Fruit fly (Drosophila melanogaster) whole organism, wandering third instar larva: ENCODE measurements around the gene RpL34a.

Experiments used
- CG9705 ChIP-seq: fragments of 200-800 bp; sonication (Bioruptor generic); optimal IDR thresholded peaks from 2 replicates; lab custom pipeline; 2018; ENCODE audit warnings: missing biosample characterization, mild to moderate bottlenecking, missing genetic modification characterization
- Dfd ChIP-seq: fragments of >200 bp; optimal IDR thresholded peaks from 2 replicates; lab custom pipeline; 2017; ENCODE audit warnings: missing biosample characterization, missing genetic modification characterization
- GATAd ChIP-seq: sonication (Bioruptor generic); optimal IDR thresholded peaks from 2 replicates; lab custom pipeline; 2016; ENCODE audit warnings: missing biosample characterization, missing genetic modification characterization
- br ChIP-seq: fragments of 200-800 bp; sonication (Bioruptor generic); optimal IDR thresholded peaks from 2 replicates; lab custom pipeline; 2016; ENCODE audit warnings: missing biosample characterization, missing genetic modification characterization

DNA sequence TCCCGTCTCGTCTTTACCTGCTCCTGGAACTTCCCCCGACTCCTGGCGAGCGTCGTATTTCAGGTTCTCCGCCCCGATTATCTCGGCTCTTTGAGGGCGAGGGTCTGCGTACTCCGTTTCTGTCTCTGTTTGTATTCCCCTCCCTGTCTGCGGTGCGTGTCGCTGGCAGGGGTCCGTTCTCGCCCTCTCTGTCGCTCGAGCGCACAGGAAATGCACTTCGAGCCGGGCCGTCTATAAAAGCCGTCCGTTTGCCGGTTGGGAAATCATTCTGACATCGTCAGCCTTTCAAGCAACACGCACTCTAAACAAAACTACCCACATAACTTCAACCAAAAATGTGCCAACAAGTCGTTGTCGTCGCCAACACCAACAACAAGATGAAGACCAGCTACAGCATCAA lies 48.4 kb downstream of the RpL34a start:
- TF ChIP-seq GATAd (GFP tag; lab: Kevin White, UChicago): no peak
- TF ChIP-seq CG9705: no peak
- TF ChIP-seq Dfd (GFP tag; lab: Kevin White, UChicago): no peak
- peak; percentile 11 for TF ChIP-seq br
